Comparison of ENCODE assay signal across 1 fruit fly cellular context in the genomic region with DNA sequence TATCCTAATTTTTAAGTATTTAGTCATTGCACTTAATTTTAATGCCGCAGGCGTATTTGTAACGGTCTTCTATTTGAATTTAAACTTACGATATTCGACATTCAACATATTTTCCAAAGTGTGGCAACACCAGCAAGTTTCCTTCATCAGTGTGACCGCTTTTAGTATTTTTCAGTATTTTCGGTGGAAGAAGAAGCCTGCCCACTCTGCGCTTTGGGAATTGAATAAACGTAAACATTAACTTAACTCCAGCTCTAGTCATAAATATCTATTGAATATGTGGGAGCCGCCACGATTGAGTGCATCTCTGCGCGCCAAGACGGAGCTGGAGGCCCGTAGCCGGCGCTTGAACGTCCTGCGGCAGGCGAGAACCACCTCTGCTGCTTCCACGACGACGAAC.
TF ChIP-seq lines count a peak whose summit lies in the region.

obe (plus strand) TSS at position 185 of the 400 bp plus-strand sequence.

TF ChIP-seq in whole organism, embryonic, 481 proteins besides CTCF, POLR2A, EP300 and RAD21 (continued from another document):
- TF ChIP-seq stwl (tag; optimal IDR thresholded peaks at IDR 0.05; lab: Kevin White, UChicago): peak; percentile 81
- TF ChIP-seq CG43689 (GFP tag; IDR thresholded peaks at IDR 0.05; lab: Robert Waterston, UW): no peak
- TF ChIP-seq CG14050 (GFP tag; IDR thresholded peaks at IDR 0.05; lab: Robert Waterston, UW): no peak
- TF ChIP-seq CG1233 (GFP tag; optimal IDR thresholded peaks at IDR 0.05; lab: Kevin White, UChicago): no peak
- no peak for TF ChIP-seq Atf-2 (GFP tag; optimal IDR thresholded peaks at IDR 0.05; lab: Kevin White, UChicago)
- TF ChIP-seq CG4617 (GFP tag; optimal IDR thresholded peaks at IDR 0.05; lab: Kevin White, UChicago; ENCODE audit: borderline replicate concordance): peak; percentile 80
- TF ChIP-seq CG16815 (GFP tag; optimal IDR thresholded peaks at IDR 0.05; lab: Kevin White, UChicago): no peak
- peak; percentile 68 for TF ChIP-seq gfzf (GFP tag; optimal IDR thresholded peaks at IDR 0.05; lab: Kevin White, UChicago)
- 0 out of 4 replicates have a peak, but pooled peaks have one; percentile 28 for TF ChIP-seq Dll (GFP tag; IDR thresholded peaks at IDR 0.05; lab: Robert Waterston, UW; ENCODE audit: partially characterized antibody)
- TF ChIP-seq ci (GFP tag; IDR thresholded peaks at IDR 0.05; lab: Robert Waterston, UW): no peak
- TF ChIP-seq CG17612 (GFP tag; IDR thresholded peaks at IDR 0.05; lab: Robert Waterston, UW): no peak
- TF ChIP-seq bsh (GFP tag; optimal IDR thresholded peaks at IDR 0.05; lab: Kevin White, UChicago): no peak
- TF ChIP-seq CG7556 (GFP tag; optimal IDR thresholded peaks at IDR 0.05; lab: Kevin White, UChicago): no peak
- TF ChIP-seq Rfx (GFP tag; IDR thresholded peaks at IDR 0.05; lab: Robert Waterston, UW): no peak
- no peak for TF ChIP-seq CG11696 (GFP tag; IDR thresholded peaks at IDR 0.05; lab: Robert Waterston, UW)
- TF ChIP-seq Taf1 (GFP tag; IDR thresholded peaks at IDR 0.05; lab: Robert Waterston, UW): no peak
- TF ChIP-seq CG2116 (GFP tag; optimal IDR thresholded peaks at IDR 0.05; lab: Kevin White, UChicago): peak; percentile 24
- TF ChIP-seq CG5953 (GFP tag; IDR thresholded peaks at IDR 0.05; lab: Robert Waterston, UW): no peak
- peak; percentile 50; the same call in 1 of the 2 replicates for TF ChIP-seq CG3847 (GFP tag; IDR thresholded peaks at IDR 0.05; lab: Robert Waterston, UW)
- TF ChIP-seq ac (GFP tag; optimal IDR thresholded peaks at IDR 0.05; lab: Kevin White, UChicago): no peak
- TF ChIP-seq sqz (GFP tag; optimal IDR thresholded peaks at IDR 0.05; lab: Kevin White, UChicago): no peak
- peak; percentile 46; the same call in 1 of the 2 replicates for TF ChIP-seq ato (GFP tag; IDR thresholded peaks at IDR 0.05; lab: Robert Waterston, UW; ENCODE audit: partially characterized antibody)
- TF ChIP-seq E2f2 (GFP tag; IDR thresholded peaks at IDR 0.05; lab: Robert Waterston, UW): peak; percentile 62
- peak; percentile 90 for TF ChIP-seq Lhr (GFP tag; optimal IDR thresholded peaks at IDR 0.05; lab: Kevin White, UChicago)
- peak; percentile 61 for TF ChIP-seq CG17186 (GFP tag; optimal IDR thresholded peaks at IDR 0.05; lab: Kevin White, UChicago)
- TF ChIP-seq CG13287 (GFP tag; IDR thresholded peaks at IDR 0.05; lab: Robert Waterston, UW; ENCODE audit: partially characterized antibody): peak; percentile 23; the same call in 1 of the 2 replicates
- peak; percentile 13 for TF ChIP-seq phol (tag; optimal IDR thresholded peaks at IDR 0.05; lab: Kevin White, UChicago)
- peak; percentile 91 for TF ChIP-seq CG9797 (GFP tag; optimal IDR thresholded peaks at IDR 0.05; lab: Kevin White, UChicago)
- TF ChIP-seq ara (GFP tag; IDR thresholded peaks at IDR 0.05; lab: Robert Waterston, UW): no peak
- TF ChIP-seq CoRest (tag; optimal IDR thresholded peaks at IDR 0.05; lab: Kevin White, UChicago): peak; percentile 1
- TF ChIP-seq ind (GFP tag; optimal IDR thresholded peaks at IDR 0.05; lab: Kevin White, UChicago): no peak
